Worm (Caenorhabditis elegans): ENCODE data around the gene B0391.14.

DNA sequence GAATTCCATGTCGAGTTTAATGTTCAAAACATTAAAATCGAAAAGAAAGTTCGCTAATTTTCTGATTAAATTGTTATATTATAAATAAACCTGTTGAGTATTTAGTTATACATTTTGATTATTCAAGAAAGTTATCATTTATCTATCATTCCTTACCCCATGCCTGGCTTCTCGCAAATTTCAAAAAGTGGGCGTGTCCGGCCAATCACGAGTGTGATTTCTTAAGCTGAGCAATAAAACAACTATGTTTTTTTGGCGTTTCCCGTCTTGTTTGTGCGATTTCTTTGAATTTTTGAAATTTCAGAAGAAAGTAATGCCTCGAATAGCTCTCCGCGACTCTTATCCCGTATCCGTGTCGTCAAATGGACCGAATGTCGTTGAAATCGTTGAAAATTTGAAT, 27.0 kb downstream of the B0391.14 start, which contains the start of gene fbxa-94:
- TF ChIP-seq nhr-12 (tag; optimal IDR thresholded peaks at IDR 0.05), result no peak
- TF ChIP-seq skn-1 (tag; optimal IDR thresholded peaks at IDR 0.05), result no peak
- no peak for TF ChIP-seq nhr-77 (tag; optimal IDR thresholded peaks at IDR 0.05)
- TF ChIP-seq nfya-1 (tag; optimal IDR thresholded peaks at IDR 0.05; ENCODE audit: insufficient read depth), result peak; percentile 42
- TF ChIP-seq nhr-237 (tag; optimal IDR thresholded peaks at IDR 0.05), result no peak
- TF ChIP-seq unc-62 (GFP tag; optimal IDR thresholded peaks at IDR 0.05), result no peak
- TF ChIP-seq nhr-76 (tag; optimal IDR thresholded peaks at IDR 0.05), result no peak
- TF ChIP-seq fkh-10 (GFP tag; optimal IDR thresholded peaks at IDR 0.05), result no peak
- no peak for TF ChIP-seq nhr-11 (tag; optimal IDR thresholded peaks at IDR 0.05)
- no peak for TF ChIP-seq unc-39 (tag; optimal IDR thresholded peaks at IDR 0.05)
- TF ChIP-seq ama-1 (optimal IDR thresholded peaks at IDR 0.05), result no peak
- no peak for TF ChIP-seq ceh-28 (tag; optimal IDR thresholded peaks at IDR 0.05)
- no peak for TF ChIP-seq pha-4 (tag; optimal IDR thresholded peaks at IDR 0.05)

Measured in whole organism, L3 larva.